Fruit fly (Drosophila melanogaster) whole organism, wandering third instar larva: ENCODE results near the gene kraken.

Experiments
- Abd-B ChIP-seq: fragments of >200 bp; optimal IDR thresholded peaks from 2 replicates; lab custom pipeline; 2017; ENCODE audit warnings: missing biosample characterization, missing genetic modification characterization
- CG9705 ChIP-seq: fragments of 200-800 bp; sonication (Bioruptor generic); optimal IDR thresholded peaks from 2 replicates; lab custom pipeline; 2018; ENCODE audit warnings: missing biosample characterization, mild to moderate bottlenecking, missing genetic modification characterization
- Dfd ChIP-seq: fragments of >200 bp; optimal IDR thresholded peaks from 2 replicates; lab custom pipeline; 2017; ENCODE audit warnings: missing biosample characterization, missing genetic modification characterization
- Myc ChIP-seq: fragments of >200 bp; optimal IDR thresholded peaks from 2 replicates; lab custom pipeline; 2017
- OdsH ChIP-seq: fragments of 200-800 bp; sonication (Bioruptor generic); optimal IDR thresholded peaks from 2 replicates; lab custom pipeline; 2016; ENCODE audit warnings: missing biosample characterization, mild to moderate bottlenecking, missing genetic modification characterization
- br ChIP-seq: fragments of 200-800 bp; sonication (Bioruptor generic); optimal IDR thresholded peaks from 2 replicates; lab custom pipeline; 2016; ENCODE audit warnings: missing biosample characterization, missing genetic modification characterization
- brk ChIP-seq: fragments of 200-800 bp; sonication (Bioruptor generic); optimal IDR thresholded peaks from 2 replicates; lab custom pipeline; 2016; ENCODE audit warnings: missing biosample characterization, mild to moderate bottlenecking, missing genetic modification characterization
- dmrt93B ChIP-seq: fragments of 200-800 bp; sonication (Bioruptor generic); optimal IDR thresholded peaks from 2 replicates; lab custom pipeline; 2018; ENCODE audit warnings: missing biosample characterization, mild to moderate bottlenecking, missing genetic modification characterization
- h ChIP-seq: fragments of 200-800 bp; sonication (Bioruptor generic); optimal IDR thresholded peaks from 3 replicates; lab custom pipeline; 2016; ENCODE audit warnings: missing biosample characterization, mild to moderate bottlenecking, missing genetic modification characterization
- lola ChIP-seq: fragments of >200 bp; optimal IDR thresholded peaks from 2 replicates; lab custom pipeline; 2017; ENCODE audit warnings: missing biosample characterization, missing genetic modification characterization
- pan ChIP-seq: fragments of >200 bp; optimal IDR thresholded peaks from 2 replicates; lab custom pipeline; 2017
- psq ChIP-seq: fragments of 200-800 bp; sonication (Bioruptor generic); optimal IDR thresholded peaks from 3 replicates; lab custom pipeline; 2017; ENCODE audit warnings: missing biosample characterization, mild to moderate bottlenecking, missing genetic modification characterization, moderate library complexity

DNA sequence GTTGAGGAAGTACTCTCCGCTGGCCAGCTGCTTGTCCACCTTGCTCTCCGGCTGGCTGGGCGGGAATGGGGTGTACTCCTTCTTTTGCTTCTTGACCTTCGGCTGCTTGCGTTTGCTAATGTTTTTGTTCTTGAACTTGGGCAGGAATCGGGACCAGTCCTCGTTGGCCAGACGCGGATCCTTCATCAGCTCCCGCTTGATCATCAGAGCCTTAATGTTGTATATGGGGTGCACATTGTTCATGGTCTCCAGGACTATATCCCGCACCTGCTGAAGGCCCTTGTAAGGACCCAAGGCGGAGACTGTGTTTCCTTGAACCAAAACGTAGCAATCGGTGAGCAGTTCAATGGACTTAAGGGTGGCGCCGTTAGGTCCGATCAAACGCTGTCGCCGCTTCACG is 16.4 kb downstream of the kraken start:
- TF ChIP-seq dmrt93B (GFP tag; lab: Kevin White, UChicago) (no peak), h (GFP tag; lab: Kevin White, UChicago) (no peak), Abd-B (no peak), br (no peak), OdsH (GFP tag; lab: Kevin White, UChicago) (no peak), Dfd (GFP tag; lab: Kevin White, UChicago) (no peak), lola (GFP tag; lab: Kevin White, UChicago) (no peak), CG9705 (GFP tag; lab: Kevin White, UChicago) (no peak), pan (lab: Kevin White, UChicago) (no peak), brk (no peak), psq (no peak), Myc (no peak)
